Worm (Caenorhabditis elegans) whole organism, L1 larva: ENCODE measurements around the gene sor-1.
"Not testable (repeated sequence)": the region's sequence is repeated elsewhere in the genome, so short reads cannot be mapped to it uniquely, and the experiment has no call there.

Experiments
- C16A3.4 ChIP-seq: fragments of 150-350 bp; optimal IDR thresholded peaks from 2 replicates; lab custom pipeline; 2014; ENCODE audit warnings: missing biosample characterization, missing genetic modification characterization
- Y116A8C.19 ChIP-seq: sonication (generic microtip); optimal IDR thresholded peaks from 2 replicates; lab custom pipeline; 2016; ENCODE audit warnings: missing compliant biosample characterization, missing genetic modification characterization, borderline replicate concordance
- aha-1 ChIP-seq: fragments of 150-350 bp; optimal IDR thresholded peaks from 2 replicates; lab custom pipeline; 2014; ENCODE audit warnings: missing biosample characterization, missing genetic modification characterization
- blmp-1 ChIP-seq: fragments of 150-350 bp; optimal IDR thresholded peaks from 2 replicates; lab custom pipeline; 2014; ENCODE audit warnings: missing biosample characterization, missing genetic modification characterization
- ceh-63 ChIP-seq: fragments of 200-800 bp; sonication (Bioruptor generic); optimal IDR thresholded peaks from 2 replicates; lab custom pipeline; 2018; ENCODE audit warnings: mild to moderate bottlenecking, missing genetic modification characterization, missing compliant biosample characterization
- ceh-82 ChIP-seq, 3 experiments: fragments of 150-350 bp in 1 of 3; sonication (generic microtip) in 2 of 3; optimal IDR thresholded peaks; 2 replicates each; lab custom pipeline; 2014 to 2017; ENCODE audit warnings: missing biosample characterization in 3 of 3, missing genetic modification characterization in 3 of 3
- ceh-88 ChIP-seq: fragments of 200-800 bp; sonication (Bioruptor generic); IDR thresholded peaks from 2 replicates; pipeline ENCODE4 v1.3.6; 2022; ENCODE audit warnings: missing genetic modification characterization, missing compliant biosample characterization
- dpl-1 ChIP-seq, 3 experiments: fragments of 150-350 bp in 2 of 3; sonication (generic microtip) in 1 of 3; optimal IDR thresholded peaks; 2 replicates each; lab custom pipeline; 2014 to 2017; ENCODE audit warnings: missing biosample characterization in 3 of 3, missing genetic modification characterization in 3 of 3, missing genetic modification reagents in 3 of 3
- dsc-1 ChIP-seq: sonication (generic microtip); optimal IDR thresholded peaks from 2 replicates; lab custom pipeline; 2016; ENCODE audit warnings: mild to moderate bottlenecking, missing genetic modification characterization, missing compliant biosample characterization
- efl-1 ChIP-seq, 4 experiments: fragments of 150-350 bp; optimal IDR thresholded peaks in 3 of 4; peaks in 1 of 4; 1 replicate in 1 of 4; 2 replicates in 3 of 4; lab custom pipeline; 2014; ENCODE audit warnings: missing biosample characterization in 2 of 4, missing genetic modification characterization in 2 of 4, missing genetic modification reagents in 2 of 4
- efl-3 ChIP-seq: fragments of 200-800 bp; sonication (Bioruptor generic); optimal IDR thresholded peaks from 2 replicates; lab custom pipeline; 2018; ENCODE audit warnings: mild to moderate bottlenecking, missing genetic modification characterization, missing compliant biosample characterization
- egl-13 ChIP-seq: sonication (generic microtip); optimal IDR thresholded peaks from 2 replicates; lab custom pipeline; 2016; ENCODE audit warnings: missing genotype, missing genetic modification reagents, missing genetic modification characterization, missing compliant biosample characterization
- fkh-4 ChIP-seq: sonication (generic microtip); optimal IDR thresholded peaks from 2 replicates; lab custom pipeline; 2016; ENCODE audit warnings: missing compliant biosample characterization, missing genetic modification characterization, borderline replicate concordance
- fkh-8 ChIP-seq: sonication (generic microtip); optimal IDR thresholded peaks from 2 replicates; lab custom pipeline; 2016; ENCODE audit warnings: mild to moderate bottlenecking, missing genetic modification characterization, missing compliant biosample characterization
- fos-1 ChIP-seq: fragments of 150-350 bp; optimal IDR thresholded peaks from 2 replicates; lab custom pipeline; 2014; ENCODE audit warnings: missing biosample characterization, missing genetic modification characterization
- hlh-17 ChIP-seq: fragments of 200-800 bp; sonication (Bioruptor generic); optimal IDR thresholded peaks from 2 replicates; lab custom pipeline; 2018; ENCODE audit warnings: missing genetic modification characterization, mild to moderate bottlenecking, missing compliant biosample characterization, moderate library complexity, borderline replicate concordance
- isw-1 ChIP-seq: fragments of 200-800 bp; sonication (Bioruptor generic); IDR thresholded peaks from 2 replicates; pipeline ENCODE4 v1.3.6; 2022; ENCODE audit warnings: missing genetic modification characterization, missing compliant biosample characterization
- lin-15B ChIP-seq: fragments of 150-350 bp; sonication (generic microtip); optimal IDR thresholded peaks from 3 replicates; lab custom pipeline; 2014; ENCODE audit warnings: missing biosample characterization, missing genetic modification characterization
- lin-39 ChIP-seq: fragments of 150-350 bp; optimal IDR thresholded peaks from 2 replicates; lab custom pipeline; 2014; ENCODE audit warnings: missing biosample characterization, missing genetic modification reagents, missing genetic modification characterization
- lir-3 ChIP-seq: sonication (generic microtip); optimal IDR thresholded peaks from 2 replicates; lab custom pipeline; 2016; ENCODE audit warnings: mild to moderate bottlenecking, missing genetic modification characterization, moderate library complexity, missing compliant biosample characterization; ENCODE audit not compliant: poor library complexity
- lsy-2 ChIP-seq, 2 experiments: fragments of 150-350 bp; optimal IDR thresholded peaks; 2 replicates each; lab custom pipeline; 2014; ENCODE audit warnings: missing biosample characterization in 2 of 2, missing genetic modification characterization in 2 of 2
- mdl-1 ChIP-seq, 2 experiments: fragments of 150-350 bp; optimal IDR thresholded peaks; 2 replicates each; lab custom pipeline; 2014 to 2017; ENCODE audit warnings: missing biosample characterization in 2 of 2, missing genetic modification characterization in 2 of 2, inconsistent platforms in 1 of 2
- mef-2 ChIP-seq: fragments of 150-350 bp; optimal IDR thresholded peaks from 2 replicates; lab custom pipeline; 2014; ENCODE audit warnings: missing biosample characterization, missing genetic modification characterization
- nhr-11 ChIP-seq: fragments of 150-350 bp; optimal IDR thresholded peaks from 2 replicates; lab custom pipeline; 2014; ENCODE audit warnings: missing biosample characterization, missing genetic modification characterization
- nhr-12 ChIP-seq: sonication (generic microtip); optimal IDR thresholded peaks from 2 replicates; lab custom pipeline; 2017; ENCODE audit warnings: missing biosample characterization, missing genetic modification characterization
- nhr-20 ChIP-seq: sonication (generic microtip); optimal IDR thresholded peaks from 2 replicates; lab custom pipeline; 2016; ENCODE audit warnings: mild to moderate bottlenecking, missing genetic modification characterization, missing compliant biosample characterization
- nhr-28 ChIP-seq: fragments of 150-350 bp; optimal IDR thresholded peaks from 2 replicates; lab custom pipeline; 2014; ENCODE audit warnings: missing biosample characterization, missing genetic modification characterization
- nhr-47 ChIP-seq: sonication (generic microtip); optimal IDR thresholded peaks from 2 replicates; lab custom pipeline; 2016; ENCODE audit warnings: mild to moderate bottlenecking, missing genetic modification characterization, moderate library complexity, missing compliant biosample characterization
- nhr-71 ChIP-seq: sonication (generic microtip); optimal IDR thresholded peaks from 2 replicates; lab custom pipeline; 2016; ENCODE audit warnings: mild to moderate bottlenecking, missing genetic modification characterization, moderate library complexity, missing compliant biosample characterization
- nhr-76 ChIP-seq: sonication (generic microtip); optimal IDR thresholded peaks from 2 replicates; lab custom pipeline; 2017; ENCODE audit warnings: missing biosample characterization, missing genetic modification characterization
- nhr-77 ChIP-seq: fragments of 150-350 bp; optimal IDR thresholded peaks from 2 replicates; lab custom pipeline; 2014; ENCODE audit warnings: missing biosample characterization, missing genetic modification characterization
- nhr-85 ChIP-seq: sonication (generic microtip); peaks from one replicate; lab custom pipeline; 2016; ENCODE audit warnings: missing genetic modification characterization, inconsistent platforms, missing compliant biosample characterization
- nhr-90 ChIP-seq: sonication (generic microtip); optimal IDR thresholded peaks from 2 replicates; lab custom pipeline; 2016; ENCODE audit warnings: mild to moderate bottlenecking, missing genetic modification characterization, missing compliant biosample characterization; ENCODE audit not compliant: poor library complexity
- pag-3 ChIP-seq: sonication (generic microtip); optimal IDR thresholded peaks from 2 replicates; lab custom pipeline; 2017; ENCODE audit warnings: missing genetic modification characterization, mild to moderate bottlenecking, missing compliant biosample characterization, antibody characterized with exemption, borderline replicate concordance; ENCODE audit not compliant: insufficient read depth
- pax-3 ChIP-seq: fragments of 200-800 bp; sonication (Bioruptor generic); optimal IDR thresholded peaks from 2 replicates; lab custom pipeline; 2018; ENCODE audit warnings: mild to moderate bottlenecking, missing genetic modification characterization, moderate library complexity, missing compliant biosample characterization
- pqm-1 ChIP-seq: sonication (generic microtip); optimal IDR thresholded peaks from 3 replicates; lab custom pipeline; 2017; ENCODE audit warnings: missing biosample characterization, missing genetic modification characterization
- rnt-1 ChIP-seq: sonication (generic microtip); optimal IDR thresholded peaks from 2 replicates; lab custom pipeline; 2016; ENCODE audit warnings: mild to moderate bottlenecking, missing genetic modification characterization, moderate library complexity, missing compliant biosample characterization
- snu-23 ChIP-seq: sonication (generic microtip); optimal IDR thresholded peaks from 2 replicates; lab custom pipeline; 2016; ENCODE audit warnings: missing genetic modification characterization, missing compliant biosample characterization
- sox-4 ChIP-seq: sonication (generic microtip); optimal IDR thresholded peaks from 2 replicates; lab custom pipeline; 2016; ENCODE audit warnings: missing genetic modification characterization, missing compliant biosample characterization
- tbx-2 ChIP-seq: sonication (generic microtip); optimal IDR thresholded peaks from 2 replicates; lab custom pipeline; 2016; ENCODE audit warnings: missing genetic modification characterization, missing compliant biosample characterization
- unc-130 ChIP-seq: fragments of 150-350 bp; optimal IDR thresholded peaks from 2 replicates; lab custom pipeline; 2017; ENCODE audit warnings: missing biosample characterization, missing genetic modification characterization, inconsistent platforms
- unc-62 ChIP-seq: fragments of 150-350 bp; optimal IDR thresholded peaks from 2 replicates; lab custom pipeline; 2014; ENCODE audit warnings: missing biosample characterization, missing genetic modification reagents, missing genetic modification characterization
- unc-86 ChIP-seq: sonication (generic microtip); optimal IDR thresholded peaks from 2 replicates; lab custom pipeline; 2016; ENCODE audit warnings: missing genetic modification characterization, missing compliant biosample characterization
- unc-98 ChIP-seq: fragments of 200-800 bp; sonication (Bioruptor generic); IDR thresholded peaks from 2 replicates; pipeline ENCODE4 v1.3.6; 2022; ENCODE audit warnings: missing genetic modification characterization, missing compliant biosample characterization
- zip-4 ChIP-seq: fragments of 200-800 bp; sonication (Bioruptor generic); optimal IDR thresholded peaks from 2 replicates; lab custom pipeline; 2018; ENCODE audit warnings: mild to moderate bottlenecking, missing genetic modification characterization, moderate library complexity, missing compliant biosample characterization
- ztf-4 ChIP-seq: fragments of 150-350 bp; optimal IDR thresholded peaks from 2 replicates; lab custom pipeline; 2014; ENCODE audit warnings: missing biosample characterization, missing genetic modification characterization

Gene sor-1

DNA sequence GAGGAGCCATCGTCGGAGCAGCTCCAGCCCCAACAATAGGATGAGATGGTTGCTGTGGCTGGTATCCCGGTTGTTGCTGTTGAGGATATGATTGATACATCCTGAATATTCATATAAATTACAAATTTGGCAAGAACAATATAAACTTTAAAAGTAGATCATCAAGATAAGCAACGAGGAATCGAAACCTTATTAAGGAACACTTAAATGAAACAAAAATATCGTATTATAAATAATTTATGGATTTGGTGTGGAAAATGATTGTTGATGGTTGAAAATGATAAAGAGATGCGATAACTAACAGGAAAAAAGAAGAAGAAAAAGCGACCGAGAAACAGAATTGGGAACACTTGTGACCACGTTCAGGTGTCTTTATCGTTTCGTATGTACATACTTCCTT is 21.3 kb downstream of the sor-1 start, which contains the start of gene pqn-96:
pqn-96 (minus strand) TSS at position 101 of the 400 bp plus-strand sequence.
- TF ChIP-seq nhr-20 (tag; lab: Kevin White, UChicago): no peak
- TF ChIP-seq efl-1 (optimal IDR thresholded peaks at IDR 0.05; lab: Kevin White, UChicago): no peak
- TF ChIP-seq efl-1 (GFP tag; optimal IDR thresholded peaks at IDR 0.05 in 1 of 2; lab: Kevin White, UChicago): peak in 1 of 2 experiments; percentile 84
- TF ChIP-seq blmp-1 (tag; lab: Kevin White, UChicago): no peak

DNA sequence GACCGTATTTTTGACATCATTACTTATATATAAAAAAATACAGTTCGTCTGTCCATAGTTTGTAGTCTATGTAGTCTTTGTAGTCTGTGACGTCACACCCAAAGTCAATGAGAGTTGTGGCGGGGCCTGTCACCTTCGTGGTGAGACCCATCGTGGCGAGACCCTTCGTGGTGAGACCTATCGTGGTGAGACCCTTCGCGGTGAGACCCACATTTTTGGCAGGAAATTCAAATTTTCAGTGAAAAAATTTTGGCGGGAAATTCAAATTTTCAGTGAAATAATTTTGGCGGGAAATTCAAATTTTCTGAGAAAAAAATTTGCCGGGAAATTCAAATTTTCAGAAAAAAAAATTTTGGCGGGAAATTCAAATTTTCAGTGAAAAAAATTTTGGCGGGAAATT is 23.3 kb downstream of the sor-1 start:
- TF ChIP-seq unc-98 (GFP tag; lab: Robert Waterston, UW): peak; percentile 58; the same call in 1 of the 2 replicates
- peak; percentile 31; the same call in 1 of the 2 replicates for TF ChIP-seq isw-1 (GFP tag; lab: Robert Waterston, UW)
- TF ChIP-seq efl-1 (optimal IDR thresholded peaks at IDR 0.05; lab: Kevin White, UChicago): not testable (repeated sequence)
- peak; percentile 9 to 57 for TF ChIP-seq efl-1 (GFP tag; optimal IDR thresholded peaks at IDR 0.05 in 1 of 2; lab: Kevin White, UChicago)

DNA sequence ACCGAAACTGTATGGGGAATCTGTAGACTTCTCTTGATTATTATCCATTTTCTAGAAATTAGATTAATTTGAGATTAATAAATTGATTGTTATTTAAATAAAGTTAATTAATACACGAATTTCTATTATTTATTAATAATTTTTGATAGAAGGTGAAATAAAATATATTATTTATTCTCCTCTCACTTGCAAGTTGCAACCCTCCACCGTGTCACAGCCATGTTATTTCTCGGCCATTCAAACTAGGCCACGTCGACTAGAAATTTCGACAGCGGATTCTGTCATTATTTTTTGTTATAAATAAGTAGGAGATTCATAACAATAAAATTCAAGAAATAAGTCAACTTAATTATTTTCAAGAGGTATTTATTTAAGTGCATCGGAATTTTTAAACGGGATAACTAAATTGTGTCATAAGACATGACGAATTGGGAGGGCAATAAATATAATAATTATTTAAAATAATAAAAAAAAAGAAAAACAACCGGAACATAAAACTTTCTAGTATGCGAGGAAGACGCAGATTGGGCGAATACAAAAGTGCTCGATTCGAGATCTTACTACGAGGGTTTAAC is 25.7 kb downstream of the sor-1 start, which contains the start of gene ufbp-1:
ufbp-1 (minus strand) TSS at position 51 of the 575 bp plus-strand sequence.
- TF ChIP-seq aha-1 (no peak), nhr-47 (tag; lab: Kevin White, UChicago) (peak; percentile 19), tbx-2 (no peak), sox-4 (tag; lab: Kevin White, UChicago) (no peak), efl-3 (no peak), pag-3 (tag; lab: Kevin White, UChicago) (no peak), Y116A8C.19 (tag; lab: Kevin White, UChicago) (no peak), nhr-28 (tag; lab: Kevin White, UChicago) (no peak), ceh-82 (tag; optimal IDR thresholded peaks at IDR 0.05; lab: Kevin White, UChicago) (no peak), pax-3 (tag; lab: Kevin White, UChicago) (peak; percentile 38), nhr-11 (tag; lab: Kevin White, UChicago) (no peak), lin-15B (peak; percentile 33), egl-13 (tag; lab: Kevin White, UChicago) (peak; percentile 44), lir-3 (tag; lab: Kevin White, UChicago) (no peak), lin-39 (tag; lab: Kevin White, UChicago) (no peak), snu-23 (GFP tag; lab: Kevin White, UChicago) (peak; percentile 60), ceh-63 (GFP tag; lab: Kevin White, UChicago) (no peak), ztf-4 (tag; lab: Kevin White, UChicago) (peak; percentile 92), fos-1 (tag; lab: Kevin White, UChicago) (no peak), mdl-1 (tag; optimal IDR thresholded peaks at IDR 0.05; lab: Kevin White, UChicago) (peak in 1 of 2 experiments; percentile 14), nhr-71 (tag; lab: Kevin White, UChicago) (peak; percentile 76), nhr-85 (tag; lab: Kevin White, UChicago) (peak; percentile 70), dsc-1 (tag; lab: Kevin White, UChicago) (peak; percentile 33), nhr-90 (peak; percentile 60), nhr-77 (tag; lab: Kevin White, UChicago) (no peak), nhr-12 (tag; lab: Kevin White, UChicago) (no peak), nhr-76 (tag; lab: Kevin White, UChicago) (no peak), rnt-1 (tag; lab: Kevin White, UChicago) (peak; percentile 53), unc-86 (peak; percentile 6), unc-130 (tag; lab: Kevin White, UChicago) (peak; percentile 13), mef-2 (tag; lab: Kevin White, UChicago) (no peak), C16A3.4 (tag; lab: Kevin White, UChicago) (no peak), fkh-4 (tag; lab: Kevin White, UChicago) (no peak), hlh-17 (no peak), dpl-1 (GFP tag; optimal IDR thresholded peaks at IDR 0.05; lab: Kevin White, UChicago) (peak; percentile 24 to 65 (median 44)), fkh-8 (tag; lab: Kevin White, UChicago) (peak; percentile 18), unc-62 (GFP tag; lab: Kevin White, UChicago) (no peak), ceh-88 (GFP tag; lab: Robert Waterston, UW) (peak; percentile 44; the same call in 1 of the 2 replicates), zip-4 (peak; percentile 5), unc-98 (GFP tag; lab: Robert Waterston, UW) (no peak), lsy-2 (tag; optimal IDR thresholded peaks at IDR 0.05; lab: Kevin White, UChicago) (peak; percentile 45 to 86), pqm-1 (no peak)
